Fruit fly (Drosophila melanogaster) whole organism, pupa: ENCODE results near the gene CG32487.

Experiments used
- CG17806 ChIP-seq: fragments of 200-800 bp; sonication (Bioruptor generic); optimal IDR thresholded peaks from 2 replicates; lab custom pipeline; 2018; ENCODE audit warnings: missing biosample characterization, mild to moderate bottlenecking, missing genetic modification characterization, moderate library complexity
- CG32121 ChIP-seq: fragments of 200-800 bp; sonication (Bioruptor generic); IDR thresholded peaks from 2 replicates; pipeline ENCODE4 v1.3.6; 2022; ENCODE audit warnings: missing biosample characterization, missing genetic modification characterization
- D1 ChIP-seq: fragments of 200-800 bp; sonication (Bioruptor generic); optimal IDR thresholded peaks from 2 replicates; lab custom pipeline; 2018; ENCODE audit warnings: missing biosample characterization, mild to moderate bottlenecking, missing genetic modification characterization, moderate library complexity
- EcR ChIP-seq: fragments of 200-800 bp; sonication (Bioruptor generic); optimal IDR thresholded peaks from 3 replicates; lab custom pipeline; 2019; ENCODE audit warnings: missing biosample characterization, missing genetic modification characterization, mild to moderate bottlenecking, moderate library complexity, missing genetic modification reagents
- Ets98B ChIP-seq: fragments of 200-800 bp; sonication (Bioruptor generic); IDR thresholded peaks from 2 replicates; pipeline ENCODE4 v1.3.6; 2022; ENCODE audit warnings: missing biosample characterization, missing genetic modification characterization
- Snoo ChIP-seq: fragments of 200-800 bp; sonication (Bioruptor generic); optimal IDR thresholded peaks from 3 replicates; lab custom pipeline; 2017; ENCODE audit warnings: missing biosample characterization, mild to moderate bottlenecking, missing genetic modification characterization, inconsistent platforms
- fd96Ca ChIP-seq: fragments of 200-800 bp; sonication (Bioruptor generic); IDR thresholded peaks from 3 replicates; pipeline ENCODE4 v1.3.6; 2022; ENCODE audit warnings: missing biosample characterization, missing genetic modification characterization
- gl ChIP-seq: fragments of 200-800 bp; sonication (Bioruptor generic); optimal IDR thresholded peaks from 2 replicates; lab custom pipeline; 2018; ENCODE audit warnings: missing biosample characterization, mild to moderate bottlenecking, missing genetic modification characterization

DNA sequence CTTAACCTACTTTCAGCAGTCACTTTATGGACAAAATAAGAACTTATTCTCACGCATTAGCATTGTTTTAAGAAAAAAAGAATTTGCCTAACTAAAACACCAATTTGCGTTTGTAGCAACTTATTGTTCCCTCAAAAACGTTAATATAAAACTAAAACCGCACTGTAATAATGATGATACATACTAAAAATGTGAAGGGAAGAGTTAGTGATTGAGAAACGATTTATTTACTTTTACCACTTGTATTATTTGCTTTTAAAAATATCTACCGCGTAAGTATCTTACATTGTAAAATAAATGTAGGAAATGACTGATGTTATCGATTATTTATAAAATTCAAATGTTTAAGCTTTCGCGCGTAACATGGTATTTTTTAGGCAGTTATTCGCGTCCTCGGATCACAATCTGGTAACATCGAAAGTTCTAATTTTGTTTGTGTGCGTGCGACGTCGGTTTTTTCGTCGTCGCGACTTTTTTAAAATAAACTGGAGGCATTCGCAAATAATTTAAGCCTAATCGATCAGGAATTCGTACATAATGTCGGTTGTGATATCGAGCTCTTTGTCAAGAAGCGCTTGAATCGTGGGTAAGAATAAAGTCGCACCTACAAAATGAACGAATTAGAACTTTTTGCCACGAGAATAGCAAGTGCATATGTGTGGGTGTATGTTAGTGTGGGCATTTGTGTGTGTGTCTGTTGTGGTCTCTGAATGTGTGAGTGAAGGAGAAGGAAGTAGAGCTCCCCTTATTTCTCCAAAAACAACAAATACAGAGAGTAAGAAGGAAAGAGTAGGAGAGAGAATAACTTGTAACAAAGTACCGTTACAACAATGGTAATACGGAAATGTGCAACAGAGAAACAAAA, 18.0 kb upstream of the CG32487 start, which contains the start of gene CG2162:
- TF ChIP-seq D1 (tag; lab: Kevin White, UChicago) = no peak
- TF ChIP-seq EcR (GFP tag; lab: Kevin White, UChicago) = no peak
- no peak for TF ChIP-seq gl (tag; lab: Kevin White, UChicago)
- no peak for TF ChIP-seq CG17806 (tag; lab: Kevin White, UChicago)
- no peak for TF ChIP-seq fd96Ca (GFP tag; lab: Robert Waterston, UW)
- no peak for TF ChIP-seq Snoo (tag; lab: Kevin White, UChicago)
- TF ChIP-seq CG32121 (GFP tag; lab: Robert Waterston, UW) = no peak
- TF ChIP-seq Ets98B (GFP tag; lab: Robert Waterston, UW) = no peak
